Worm (Caenorhabditis elegans) whole organism, early embryonic: Measurements from ENCODE around the gene F56C9.8.
A peak's percentile ranks its signal among the peaks of the same experiment; 100 is the strongest.

Experiments
- B0310.2 ChIP-seq: sonication (generic microtip); optimal IDR thresholded peaks from 2 replicates; lab custom pipeline; 2016; ENCODE audit warnings: mild to moderate bottlenecking, missing genetic modification characterization, missing compliant biosample characterization
- F13C5.2 ChIP-seq: sonication (generic microtip); optimal IDR thresholded peaks from 2 replicates; lab custom pipeline; 2017; ENCODE audit warnings: mild to moderate bottlenecking, missing genetic modification characterization, inconsistent platforms, missing compliant biosample characterization
- aly-1 ChIP-seq: sonication (generic microtip); optimal IDR thresholded peaks from 2 replicates; lab custom pipeline; 2016; ENCODE audit warnings: missing genetic modification characterization, missing compliant biosample characterization
- ama-1 ChIP-seq: fragments of 150-350 bp; optimal IDR thresholded peaks from 2 replicates; lab custom pipeline; 2014
- ceh-13 ChIP-seq: fragments of 200-800 bp; sonication (Bioruptor generic); optimal IDR thresholded peaks from 2 replicates; lab custom pipeline; 2018; ENCODE audit warnings: mild to moderate bottlenecking, missing genetic modification characterization, missing compliant biosample characterization
- ceh-36 ChIP-seq: sonication (generic microtip); optimal IDR thresholded peaks from 2 replicates; lab custom pipeline; 2016; ENCODE audit warnings: missing genetic modification characterization, inconsistent platforms, missing compliant biosample characterization
- ets-7 ChIP-seq: sonication (generic microtip); optimal IDR thresholded peaks from 2 replicates; lab custom pipeline; 2016; ENCODE audit warnings: missing genotype, missing genetic modification characterization, missing compliant biosample characterization
- flt-1 ChIP-seq: fragments of 200-800 bp; sonication (Bioruptor generic); IDR thresholded peaks from 2 replicates; pipeline ENCODE4 v1.3.6; 2022; ENCODE audit warnings: missing genetic modification characterization, missing compliant biosample characterization
- hmbx-1 ChIP-seq: sonication (generic microtip); optimal IDR thresholded peaks from 2 replicates; lab custom pipeline; 2016; ENCODE audit warnings: mild to moderate bottlenecking, missing genetic modification characterization, missing compliant biosample characterization
- hmg-4 ChIP-seq: fragments of 200-800 bp; sonication (Bioruptor generic); optimal IDR thresholded peaks from 2 replicates; lab custom pipeline; 2018; ENCODE audit warnings: mild to moderate bottlenecking, missing genetic modification characterization, missing compliant biosample characterization
- hnd-1 ChIP-seq: sonication (generic microtip); optimal IDR thresholded peaks from 2 replicates; lab custom pipeline; 2016; ENCODE audit warnings: missing genetic modification characterization, missing compliant biosample characterization
- pes-1 ChIP-seq: fragments of 200-800 bp; sonication (Bioruptor generic); IDR thresholded peaks from 2 replicates; pipeline ENCODE4 v1.3.6; 2022; ENCODE audit warnings: missing genetic modification reagents, missing genetic modification characterization, missing compliant biosample characterization
- scrt-1 ChIP-seq: fragments of 200-800 bp; sonication (Bioruptor generic); IDR thresholded peaks from 2 replicates; pipeline ENCODE4 v1.3.6; 2022; ENCODE audit warnings: missing genetic modification characterization, missing compliant biosample characterization
- sea-1 ChIP-seq: fragments of 200-800 bp; sonication (Bioruptor generic); conservative IDR thresholded peaks from 2 replicates; pipeline ENCODE4 v1.3.6; 2022; ENCODE audit warnings: missing genetic modification characterization, missing compliant biosample characterization
- tbx-11 ChIP-seq: fragments of 200-800 bp; sonication (Bioruptor generic); IDR thresholded peaks from 2 replicates; pipeline ENCODE4 v1.3.6; 2022; ENCODE audit warnings: missing genetic modification characterization, missing compliant biosample characterization
- tbx-37 ChIP-seq: fragments of 200-800 bp; sonication (Bioruptor generic); conservative IDR thresholded peaks from 2 replicates; pipeline ENCODE4 v1.3.6; 2022; ENCODE audit warnings: missing genetic modification reagents, missing genetic modification characterization, missing compliant biosample characterization
- tra-4 ChIP-seq: sonication (generic microtip); optimal IDR thresholded peaks from 2 replicates; lab custom pipeline; 2017; ENCODE audit warnings: missing genetic modification characterization, missing compliant biosample characterization

The F56C9.8 gene

DNA sequence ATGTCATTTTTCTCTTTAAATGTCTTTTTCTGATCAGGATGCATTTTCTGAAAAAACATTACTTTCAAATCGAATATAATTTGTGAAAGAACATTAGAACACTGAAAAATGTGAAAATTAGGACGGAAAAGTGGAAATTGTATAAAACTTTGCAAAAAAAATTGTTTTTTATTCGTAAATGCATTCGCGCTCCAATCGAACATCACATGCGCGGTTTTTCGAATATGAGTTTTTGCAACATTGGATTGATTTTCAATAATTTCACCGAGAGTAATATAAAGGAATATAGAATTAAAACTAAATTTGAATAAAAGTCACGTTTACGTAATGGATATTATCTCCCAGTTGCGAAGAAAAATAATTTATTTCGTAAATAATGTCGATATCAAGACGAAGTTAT is 42.1 kb downstream of the F56C9.8 start, which contains the start of the genes spot-1 and B0361.11:
Gene spot-1, minus strand, starts transcription at position 47 of the 400 bp plus-strand sequence.
Gene B0361.11, plus strand, starts transcription at position 372 of the 400 bp plus-strand sequence.
- TF ChIP-seq scrt-1 (GFP tag; lab: Robert Waterston, UW) (no peak), hnd-1 (no peak), sea-1 (GFP tag; lab: Robert Waterston, UW) (no peak), flt-1 (GFP tag; lab: Robert Waterston, UW) (no peak), ama-1 (no peak)

DNA sequence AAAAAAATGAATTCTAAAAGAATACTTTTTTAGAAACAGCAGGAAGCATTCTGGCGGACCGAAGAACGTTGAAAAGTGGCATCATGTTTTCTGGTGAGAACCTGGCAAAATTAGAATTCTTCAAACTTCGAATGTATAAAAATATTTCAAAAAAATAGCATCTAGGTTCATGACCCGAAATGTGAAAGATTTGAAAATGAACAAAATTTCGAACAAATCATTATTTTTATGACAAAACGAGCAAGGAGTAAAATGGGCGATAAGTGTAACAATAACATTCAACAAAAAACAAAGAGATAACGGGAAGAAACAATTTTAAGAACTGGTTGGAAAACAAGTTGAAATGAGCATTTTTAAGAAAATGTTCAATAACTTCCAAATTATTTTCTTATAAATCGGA is 44.0 kb downstream of the F56C9.8 start, which contains the start of gene psd-1:
Gene psd-1, minus strand, starts transcription at position 101 of the 400 bp plus-strand sequence.
- TF ChIP-seq ceh-13 (GFP tag; lab: Kevin White, UChicago) = no peak
- no peak for TF ChIP-seq tbx-37 (GFP tag; lab: Robert Waterston, UW)
- TF ChIP-seq ets-7 (tag; lab: Kevin White, UChicago) = no peak
- no peak for TF ChIP-seq tra-4 (tag; lab: Kevin White, UChicago)
- no peak for TF ChIP-seq scrt-1 (GFP tag; lab: Robert Waterston, UW)

DNA sequence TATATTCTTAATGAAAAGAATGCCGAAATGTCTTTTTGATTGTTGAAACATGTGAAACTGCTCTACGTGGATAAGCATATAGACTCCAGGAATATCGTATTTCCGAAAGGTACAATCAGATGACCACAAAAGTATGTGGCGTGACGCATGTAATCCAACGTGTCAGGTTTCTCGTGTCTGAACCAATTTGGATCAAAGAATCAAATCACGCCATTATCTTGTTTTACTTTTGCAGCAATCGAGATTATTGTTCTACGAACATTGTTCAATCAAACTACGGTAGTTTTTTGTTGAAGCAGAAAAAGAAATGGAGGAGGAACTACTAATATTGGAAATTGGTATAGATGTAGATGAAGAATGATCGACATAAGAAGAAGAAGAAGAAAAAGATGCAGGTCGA is 45.6 kb downstream of the F56C9.8 start:
- TF ChIP-seq hnd-1 (no peak), sea-1 (GFP tag; lab: Robert Waterston, UW) (no peak), ets-7 (tag; lab: Kevin White, UChicago) (no peak), hmg-4 (GFP tag; lab: Kevin White, UChicago) (no peak), aly-1 (tag; lab: Kevin White, UChicago) (no peak), flt-1 (GFP tag; lab: Robert Waterston, UW) (no peak)

DNA sequence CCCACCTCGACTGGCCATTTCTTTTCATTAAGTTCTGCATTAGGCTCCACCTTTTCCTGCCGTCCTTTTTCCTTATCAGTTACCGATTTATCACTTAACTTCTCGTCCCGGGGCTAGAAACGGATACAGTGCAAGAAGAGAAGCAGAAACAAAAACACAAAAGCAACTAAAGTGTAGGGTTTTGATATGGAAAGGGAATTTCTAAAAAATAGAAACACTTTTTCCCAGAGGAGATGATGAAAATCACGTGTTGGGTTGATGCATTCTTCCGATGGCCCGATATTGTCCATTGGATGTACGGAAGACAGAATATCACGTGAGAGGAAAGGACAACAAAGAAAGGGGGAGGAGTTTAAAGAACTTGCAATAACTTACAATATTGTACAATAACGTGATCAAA is 46.5 kb downstream of the F56C9.8 start:
- no peak for TF ChIP-seq ceh-13 (GFP tag; lab: Kevin White, UChicago)
- TF ChIP-seq hnd-1 = no peak
- TF ChIP-seq aly-1 (tag; lab: Kevin White, UChicago) = no peak
- TF ChIP-seq ama-1 = no peak
- TF ChIP-seq flt-1 (GFP tag; lab: Robert Waterston, UW) = no peak
- no peak for TF ChIP-seq pes-1 (GFP tag; lab: Robert Waterston, UW)

DNA sequence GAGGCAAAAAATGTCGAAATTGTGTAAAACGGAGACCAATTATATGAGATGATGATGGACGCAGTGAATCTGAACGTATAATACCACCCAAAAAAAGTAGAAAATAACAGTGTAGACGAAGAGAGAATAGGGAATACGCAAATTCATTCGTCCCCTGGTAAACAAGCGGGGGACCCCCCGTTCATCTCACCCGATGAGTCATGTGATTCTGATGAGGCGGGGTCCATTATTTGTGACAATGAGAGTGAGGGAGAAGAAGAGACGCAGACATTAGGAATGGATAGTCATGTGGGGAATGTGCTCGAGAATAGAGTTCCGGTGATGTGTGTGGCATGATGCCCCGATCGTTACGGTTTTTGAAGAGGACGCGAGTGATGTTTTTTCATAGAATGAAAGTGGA is 47.2 kb downstream of the F56C9.8 start:
- TF ChIP-seq ets-7 (tag; lab: Kevin White, UChicago) = no peak
- TF ChIP-seq ceh-36 = no peak
- no peak for TF ChIP-seq tbx-11 (GFP tag; lab: Robert Waterston, UW)
- TF ChIP-seq scrt-1 (GFP tag; lab: Robert Waterston, UW) = no peak
- no peak for TF ChIP-seq tra-4 (tag; lab: Kevin White, UChicago)
- TF ChIP-seq hmg-4 (GFP tag; lab: Kevin White, UChicago) = peak; percentile 75
- no peak for TF ChIP-seq hnd-1
- TF ChIP-seq aly-1 (tag; lab: Kevin White, UChicago) = no peak
- TF ChIP-seq sea-1 (GFP tag; lab: Robert Waterston, UW) = no peak
- no peak for TF ChIP-seq hmbx-1 (tag; lab: Kevin White, UChicago)
- no peak for TF ChIP-seq B0310.2 (tag; lab: Kevin White, UChicago)
- TF ChIP-seq ceh-13 (GFP tag; lab: Kevin White, UChicago) = no peak
- 0 out of 2 replicates have a peak, but pooled peaks have one; percentile 4 for TF ChIP-seq flt-1 (GFP tag; lab: Robert Waterston, UW)
- peak; percentile 43 for TF ChIP-seq F13C5.2 (tag; lab: Kevin White, UChicago)
- no peak for TF ChIP-seq pes-1 (GFP tag; lab: Robert Waterston, UW)
- no peak for TF ChIP-seq tbx-37 (GFP tag; lab: Robert Waterston, UW)
- TF ChIP-seq ama-1 = no peak

DNA sequence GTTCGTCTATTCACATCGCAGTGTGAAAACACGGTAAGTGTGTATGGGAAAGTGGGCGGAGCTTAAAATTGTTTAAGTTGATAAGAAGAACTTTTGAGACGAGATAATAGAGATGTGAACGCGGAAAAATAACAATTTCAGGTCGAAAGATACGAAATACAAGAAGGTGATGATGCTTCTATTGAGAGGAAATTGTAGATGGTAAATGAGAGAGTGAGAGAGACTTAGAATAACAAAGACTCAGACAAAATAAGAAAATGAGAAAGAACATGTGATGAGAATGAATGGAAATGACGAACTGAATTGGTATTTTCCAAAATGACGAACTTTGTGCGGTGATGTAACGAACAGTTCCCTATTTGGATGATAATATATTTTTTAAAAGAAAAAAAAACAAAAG is 48.2 kb downstream of the F56C9.8 start:
- TF ChIP-seq F13C5.2 (tag; lab: Kevin White, UChicago) (no peak), pes-1 (GFP tag; lab: Robert Waterston, UW) (no peak), tbx-11 (GFP tag; lab: Robert Waterston, UW) (no peak), tbx-37 (GFP tag; lab: Robert Waterston, UW) (no peak), ets-7 (tag; lab: Kevin White, UChicago) (no peak), flt-1 (GFP tag; lab: Robert Waterston, UW) (no peak), hnd-1 (no peak), ceh-36 (no peak), hmbx-1 (tag; lab: Kevin White, UChicago) (no peak), ceh-13 (GFP tag; lab: Kevin White, UChicago) (no peak), aly-1 (tag; lab: Kevin White, UChicago) (no peak), tra-4 (tag; lab: Kevin White, UChicago) (no peak), sea-1 (GFP tag; lab: Robert Waterston, UW) (no peak), hmg-4 (GFP tag; lab: Kevin White, UChicago) (no peak)
